Worm (Caenorhabditis elegans): Measurements from ENCODE around the gene nhr-221.

nhr-221 gene

ce11 chrV:3535260-3535659, at the start of gene nhr-221:
TSS of gene nhr-221 (minus strand) at chrV:3535360.
- TF ChIP-seq hnd-1 (tag; optimal IDR thresholded peaks at IDR 0.05) (no peak), pes-1 (GFP tag; IDR thresholded peaks at IDR 0.05) (no peak)

- TF ChIP-seq aly-1 (tag; optimal IDR thresholded peaks at IDR 0.05) (no peak), sea-1 (GFP tag; conservative IDR thresholded peaks at IDR 0.05) (no peak), flt-1 (GFP tag; IDR thresholded peaks at IDR 0.05) (no peak), pes-1 (GFP tag; IDR thresholded peaks at IDR 0.05) (no peak), hnd-1 (tag; optimal IDR thresholded peaks at IDR 0.05) (no peak), hmg-4 (GFP tag; optimal IDR thresholded peaks at IDR 0.05) (no peak), hmbx-1 (tag; optimal IDR thresholded peaks at IDR 0.05) (no peak), ets-7 (tag; optimal IDR thresholded peaks at IDR 0.05) (no peak), tbx-11 (GFP tag; IDR thresholded peaks at IDR 0.05) (no peak), scrt-1 (GFP tag; IDR thresholded peaks at IDR 0.05) (no peak), tbx-37 (GFP tag; conservative IDR thresholded peaks at IDR 0.05) (no peak), tra-4 (tag; optimal IDR thresholded peaks at IDR 0.05) (no peak), ceh-13 (GFP tag; optimal IDR thresholded peaks at IDR 0.05) (no peak), F13C5.2 (tag; optimal IDR thresholded peaks at IDR 0.05) (no peak)
Observed at ce11 chrV:3583622-3584021, 48.5 kb upstream of the nhr-221 start.

- TF ChIP-seq scrt-1 (GFP tag; IDR thresholded peaks at IDR 0.05) = no peak
- no peak for TF ChIP-seq ama-1 (optimal IDR thresholded peaks at IDR 0.05)
- TF ChIP-seq B0310.2 (tag; optimal IDR thresholded peaks at IDR 0.05) = no peak
- TF ChIP-seq aly-1 (tag; optimal IDR thresholded peaks at IDR 0.05) = no peak
- no peak for TF ChIP-seq tbx-11 (GFP tag; IDR thresholded peaks at IDR 0.05)
- no peak for TF ChIP-seq ceh-13 (GFP tag; optimal IDR thresholded peaks at IDR 0.05)
- TF ChIP-seq hmbx-1 (tag; optimal IDR thresholded peaks at IDR 0.05) = no peak
- TF ChIP-seq tra-4 (tag; optimal IDR thresholded peaks at IDR 0.05) = no peak
- TF ChIP-seq pes-1 (GFP tag; IDR thresholded peaks at IDR 0.05) = no peak
- TF ChIP-seq flt-1 (GFP tag; IDR thresholded peaks at IDR 0.05) = no peak
- TF ChIP-seq F13C5.2 (tag; optimal IDR thresholded peaks at IDR 0.05) = no peak
- TF ChIP-seq hnd-1 (tag; optimal IDR thresholded peaks at IDR 0.05) = no peak
- TF ChIP-seq ets-7 (tag; optimal IDR thresholded peaks at IDR 0.05) = no peak
- no peak for TF ChIP-seq hmg-4 (GFP tag; optimal IDR thresholded peaks at IDR 0.05)
- TF ChIP-seq tbx-37 (GFP tag; conservative IDR thresholded peaks at IDR 0.05) = no peak
- no peak for TF ChIP-seq ceh-36 (tag; optimal IDR thresholded peaks at IDR 0.05)
- no peak for TF ChIP-seq sea-1 (GFP tag; conservative IDR thresholded peaks at IDR 0.05)
Observed at ce11 chrV:3582671-3583070, 47.5 kb upstream of the nhr-221 start.

- no peak for TF ChIP-seq ceh-13 (GFP tag; optimal IDR thresholded peaks at IDR 0.05)
- 0 out of 2 replicates have a peak, but pooled peaks have one; percentile 9 for TF ChIP-seq pes-1 (GFP tag; IDR thresholded peaks at IDR 0.05)
Observed at ce11 chrV:3582086-3582485, 46.9 kb upstream of the nhr-221 start.

ce11 chrV:3581643-3582042, 46.5 kb upstream of the nhr-221 start:
- TF ChIP-seq ets-7 (tag; optimal IDR thresholded peaks at IDR 0.05) = no peak
- no peak for TF ChIP-seq ceh-36 (tag; optimal IDR thresholded peaks at IDR 0.05)
- TF ChIP-seq sea-1 (GFP tag; conservative IDR thresholded peaks at IDR 0.05) = no peak
- no peak for TF ChIP-seq hmg-4 (GFP tag; optimal IDR thresholded peaks at IDR 0.05)

- TF ChIP-seq hmg-4 (GFP tag; optimal IDR thresholded peaks at IDR 0.05) = no peak
- TF ChIP-seq hnd-1 (tag; optimal IDR thresholded peaks at IDR 0.05) = no peak
- no peak for TF ChIP-seq B0310.2 (tag; optimal IDR thresholded peaks at IDR 0.05)
- no peak for TF ChIP-seq hmbx-1 (tag; optimal IDR thresholded peaks at IDR 0.05)
- TF ChIP-seq tbx-11 (GFP tag; IDR thresholded peaks at IDR 0.05) = no peak
- TF ChIP-seq pes-1 (GFP tag; IDR thresholded peaks at IDR 0.05) = no peak
- TF ChIP-seq flt-1 (GFP tag; IDR thresholded peaks at IDR 0.05) = no peak
- no peak for TF ChIP-seq scrt-1 (GFP tag; IDR thresholded peaks at IDR 0.05)
- TF ChIP-seq ets-7 (tag; optimal IDR thresholded peaks at IDR 0.05) = no peak
- no peak for TF ChIP-seq tra-4 (tag; optimal IDR thresholded peaks at IDR 0.05)
Observed at ce11 chrV:3581034-3581433, 45.9 kb upstream of the nhr-221 start.

- TF ChIP-seq aly-1 (tag; optimal IDR thresholded peaks at IDR 0.05) = no peak
- no peak for TF ChIP-seq B0310.2 (tag; optimal IDR thresholded peaks at IDR 0.05)
- no peak for TF ChIP-seq tbx-37 (GFP tag; conservative IDR thresholded peaks at IDR 0.05)
- TF ChIP-seq hmg-4 (GFP tag; optimal IDR thresholded peaks at IDR 0.05) = no peak
- TF ChIP-seq hnd-1 (tag; optimal IDR thresholded peaks at IDR 0.05) = no peak
- TF ChIP-seq ama-1 (optimal IDR thresholded peaks at IDR 0.05) = no peak
- TF ChIP-seq tra-4 (tag; optimal IDR thresholded peaks at IDR 0.05) = no peak
- no peak for TF ChIP-seq hmbx-1 (tag; optimal IDR thresholded peaks at IDR 0.05)
- no peak for TF ChIP-seq ets-7 (tag; optimal IDR thresholded peaks at IDR 0.05)
- TF ChIP-seq ceh-36 (tag; optimal IDR thresholded peaks at IDR 0.05) = no peak
Observed at ce11 chrV:3580385-3580784, 45.2 kb upstream of the nhr-221 start.

ce11 chrV:3579795-3580194, 44.6 kb upstream of the nhr-221 start:
- TF ChIP-seq ets-7 (tag; optimal IDR thresholded peaks at IDR 0.05) (no peak), ceh-13 (GFP tag; optimal IDR thresholded peaks at IDR 0.05) (no peak), scrt-1 (GFP tag; IDR thresholded peaks at IDR 0.05) (no peak), hmg-4 (GFP tag; optimal IDR thresholded peaks at IDR 0.05) (no peak), tbx-11 (GFP tag; IDR thresholded peaks at IDR 0.05) (no peak), flt-1 (GFP tag; IDR thresholded peaks at IDR 0.05) (no peak), F13C5.2 (tag; optimal IDR thresholded peaks at IDR 0.05) (no peak), pes-1 (GFP tag; IDR thresholded peaks at IDR 0.05) (no peak), hmbx-1 (tag; optimal IDR thresholded peaks at IDR 0.05) (no peak), aly-1 (tag; optimal IDR thresholded peaks at IDR 0.05) (no peak), ama-1 (optimal IDR thresholded peaks at IDR 0.05) (no peak), B0310.2 (tag; optimal IDR thresholded peaks at IDR 0.05) (no peak), tbx-37 (GFP tag; conservative IDR thresholded peaks at IDR 0.05) (no peak)

- TF ChIP-seq sea-1 (GFP tag; conservative IDR thresholded peaks at IDR 0.05) = no peak
- TF ChIP-seq tbx-11 (GFP tag; IDR thresholded peaks at IDR 0.05) = no peak
- no peak for TF ChIP-seq hmg-4 (GFP tag; optimal IDR thresholded peaks at IDR 0.05)
- no peak for TF ChIP-seq hmbx-1 (tag; optimal IDR thresholded peaks at IDR 0.05)
- TF ChIP-seq hnd-1 (tag; optimal IDR thresholded peaks at IDR 0.05) = no peak
- TF ChIP-seq tra-4 (tag; optimal IDR thresholded peaks at IDR 0.05) = no peak
- TF ChIP-seq pes-1 (GFP tag; IDR thresholded peaks at IDR 0.05) = no peak
- no peak for TF ChIP-seq flt-1 (GFP tag; IDR thresholded peaks at IDR 0.05)
- TF ChIP-seq ama-1 (optimal IDR thresholded peaks at IDR 0.05) = no peak
- TF ChIP-seq ets-7 (tag; optimal IDR thresholded peaks at IDR 0.05) = no peak
- TF ChIP-seq scrt-1 (GFP tag; IDR thresholded peaks at IDR 0.05) = no peak
- TF ChIP-seq aly-1 (tag; optimal IDR thresholded peaks at IDR 0.05) = no peak
Observed at ce11 chrV:3579248-3579647, 44.1 kb upstream of the nhr-221 start.

Data from whole organism, early embryonic.